Worm (Caenorhabditis elegans): ENCODE results near the gene srx-128.

ce11 chrV:13866353-13866752, 29.1 kb downstream of the srx-128 start, which contains the start of gene nhr-175:
- TF ChIP-seq attf-3 (GFP tag; conservative IDR thresholded peaks at IDR 0.05) (no peak), B0261.1 (tag; optimal IDR thresholded peaks at IDR 0.05) (no peak), efl-1 (GFP tag; optimal IDR thresholded peaks at IDR 0.05) (no peak), madf-8 (GFP tag; conservative IDR thresholded peaks at IDR 0.05) (no peak), dpl-1 (GFP tag; optimal IDR thresholded peaks at IDR 0.05) (no peak), ceh-40 (GFP tag; IDR thresholded peaks at IDR 0.05) (no peak), ama-1 (optimal IDR thresholded peaks at IDR 0.05) (no peak), ama-1 (GFP tag; optimal IDR thresholded peaks at IDR 0.05) (no peak), madf-10 (tag; optimal IDR thresholded peaks at IDR 0.05) (no peak), zfh-2 (GFP tag; conservative IDR thresholded peaks at IDR 0.05) (no peak), nhr-27 (tag; optimal IDR thresholded peaks at IDR 0.05) (no peak), madf-6 (GFP tag; IDR thresholded peaks at IDR 0.05) (no peak), Y56A3A.18 (GFP tag; IDR thresholded peaks at IDR 0.05) (no peak)

All from whole organism, young adult.